Worm (Caenorhabditis elegans) whole organism, L2 larva: ENCODE measurements around the gene dmsr-7.

ENCODE experiments used
- F13H6.1 ChIP-seq: sonication (generic microtip); optimal IDR thresholded peaks from 2 replicates; lab custom pipeline; 2016; ENCODE audit warnings: missing genetic modification characterization, missing compliant biosample characterization
- R02D3.7 ChIP-seq: fragments of 150-350 bp; optimal IDR thresholded peaks from 2 replicates; lab custom pipeline; 2014; ENCODE audit warnings: missing biosample characterization, missing genetic modification characterization
- ZK546.5 ChIP-seq: sonication (generic microtip); optimal IDR thresholded peaks from 2 replicates; lab custom pipeline; 2017; ENCODE audit warnings: missing biosample characterization, missing genetic modification characterization
- alr-1 ChIP-seq: fragments of 150-350 bp; optimal IDR thresholded peaks from 2 replicates; lab custom pipeline; 2014; ENCODE audit warnings: missing biosample characterization, missing genetic modification characterization
- aly-2 ChIP-seq: fragments of 150-350 bp; optimal IDR thresholded peaks from 2 replicates; lab custom pipeline; 2014; ENCODE audit warnings: missing biosample characterization, missing genetic modification characterization
- ama-1 ChIP-seq: fragments of 150-350 bp; optimal IDR thresholded peaks from 2 replicates; lab custom pipeline; 2018; ENCODE audit warnings: inconsistent platforms
- blmp-1 ChIP-seq: sonication (generic microtip); optimal IDR thresholded peaks from 2 replicates; lab custom pipeline; 2017; ENCODE audit warnings: missing genetic modification characterization, mild to moderate bottlenecking, missing compliant biosample characterization, antibody characterized with exemption, moderate library complexity; ENCODE audit not compliant: insufficient read depth
- ceh-16 ChIP-seq: fragments of 150-350 bp; optimal IDR thresholded peaks from 2 replicates; lab custom pipeline; 2014; ENCODE audit warnings: missing biosample characterization, missing genetic modification characterization
- ceh-82 ChIP-seq: fragments of 150-350 bp; optimal IDR thresholded peaks from 2 replicates; lab custom pipeline; 2014; ENCODE audit warnings: missing biosample characterization, missing genetic modification characterization
- crh-2 ChIP-seq: sonication (generic microtip); optimal IDR thresholded peaks from 2 replicates; lab custom pipeline; 2017; ENCODE audit warnings: missing biosample characterization, missing genetic modification characterization
- dmd-4 ChIP-seq: sonication (generic microtip); optimal IDR thresholded peaks from 2 replicates; lab custom pipeline; 2017; ENCODE audit warnings: missing biosample characterization, missing genetic modification characterization
- egl-27 ChIP-seq: sonication (generic microtip); optimal IDR thresholded peaks from 3 replicates; lab custom pipeline; 2017; ENCODE audit warnings: missing biosample characterization, missing genetic modification reagents, missing genetic modification characterization
- elt-1 ChIP-seq: fragments of 150-350 bp; optimal IDR thresholded peaks from 2 replicates; lab custom pipeline; 2014; ENCODE audit warnings: missing biosample characterization, missing genetic modification characterization
- elt-3 ChIP-seq: sonication (generic microtip); optimal IDR thresholded peaks from 2 replicates; lab custom pipeline; 2017; ENCODE audit warnings: missing biosample characterization, missing genetic modification characterization
- fos-1 ChIP-seq: fragments of 150-350 bp; optimal IDR thresholded peaks from 2 replicates; lab custom pipeline; 2014; ENCODE audit warnings: missing biosample characterization, missing genetic modification characterization
- gmeb-1 ChIP-seq: fragments of 150-350 bp; optimal IDR thresholded peaks from 2 replicates; lab custom pipeline; 2014; ENCODE audit warnings: missing biosample characterization, missing genetic modification characterization
- lin-11 ChIP-seq: fragments of 150-350 bp; sonication (generic microtip); optimal IDR thresholded peaks from 2 replicates; lab custom pipeline; 2014; ENCODE audit warnings: missing biosample characterization, missing genetic modification characterization, inconsistent platforms, mixed read lengths
- lin-13 ChIP-seq: fragments of 150-350 bp; optimal IDR thresholded peaks from 2 replicates; lab custom pipeline; 2014; ENCODE audit warnings: missing biosample characterization, missing genetic modification reagents, missing genetic modification characterization
- lsy-2 ChIP-seq, 2 experiments: fragments of 150-350 bp in 1 of 2; sonication (generic microtip) in 1 of 2; optimal IDR thresholded peaks; 2 replicates each; lab custom pipeline; 2014 to 2017; ENCODE audit warnings: missing biosample characterization in 2 of 2, missing genetic modification characterization in 2 of 2
- mbf-1 ChIP-seq: sonication (generic microtip); optimal IDR thresholded peaks from 2 replicates; lab custom pipeline; 2017; ENCODE audit warnings: missing biosample characterization, missing genetic modification characterization
- mdl-1 ChIP-seq, 2 experiments: fragments of 150-350 bp in 1 of 2; sonication (generic microtip) in 1 of 2; optimal IDR thresholded peaks; 2 replicates each; lab custom pipeline; 2017; ENCODE audit warnings: missing biosample characterization in 2 of 2, missing genetic modification characterization in 2 of 2
- nhr-10 ChIP-seq: sonication (generic microtip); optimal IDR thresholded peaks from 2 replicates; lab custom pipeline; 2017; ENCODE audit warnings: missing biosample characterization, missing genetic modification characterization
- nhr-11 ChIP-seq: fragments of 150-350 bp; optimal IDR thresholded peaks from 2 replicates; lab custom pipeline; 2014; ENCODE audit warnings: missing biosample characterization, missing genetic modification characterization
- nhr-129 ChIP-seq: fragments of 150-350 bp; optimal IDR thresholded peaks from 2 replicates; lab custom pipeline; 2014; ENCODE audit warnings: missing biosample characterization, missing genetic modification characterization
- nhr-21 ChIP-seq: fragments of 150-350 bp; optimal IDR thresholded peaks from 2 replicates; lab custom pipeline; 2014; ENCODE audit warnings: missing biosample characterization, missing genetic modification characterization
- nhr-237 ChIP-seq: fragments of 150-350 bp; optimal IDR thresholded peaks from 2 replicates; lab custom pipeline; 2014; ENCODE audit warnings: missing biosample characterization, missing genetic modification characterization
- nhr-25 ChIP-seq: fragments of 150-350 bp; sonication (generic microtip); optimal IDR thresholded peaks from 3 replicates; lab custom pipeline; 2014; ENCODE audit warnings: missing biosample characterization, missing genetic modification characterization
- nhr-6 ChIP-seq: fragments of 150-350 bp; optimal IDR thresholded peaks from 2 replicates; lab custom pipeline; 2014; ENCODE audit warnings: missing biosample characterization, missing genetic modification characterization
- nhr-77 ChIP-seq: fragments of 150-350 bp; optimal IDR thresholded peaks from 2 replicates; lab custom pipeline; 2014; ENCODE audit warnings: missing biosample characterization, missing genetic modification characterization
- peb-1 ChIP-seq: fragments of 150-350 bp; optimal IDR thresholded peaks from 2 replicates; lab custom pipeline; 2014; ENCODE audit warnings: missing biosample characterization, missing genetic modification characterization
- skn-1 ChIP-seq: sonication (generic microtip); optimal IDR thresholded peaks from 2 replicates; lab custom pipeline; 2017; ENCODE audit warnings: missing biosample characterization, missing genetic modification characterization
- sma-3 ChIP-seq: sonication (generic microtip); optimal IDR thresholded peaks from 2 replicates; lab custom pipeline; 2016; ENCODE audit warnings: missing genetic modification reagents, missing genetic modification characterization, missing compliant biosample characterization
- sma-9 ChIP-seq, 2 experiments: fragments of 150-350 bp in 1 of 2; sonication (generic microtip) in 1 of 2; optimal IDR thresholded peaks; 2 replicates each; lab custom pipeline; 2014 to 2016; ENCODE audit warnings: missing genetic modification characterization in 2 of 2, mild to moderate bottlenecking in 1 of 2, missing biosample characterization in 1 of 2, missing compliant biosample characterization in 1 of 2, missing genetic modification reagents in 1 of 2, moderate library complexity in 1 of 2
- snpc-4 ChIP-seq: fragments of 150-350 bp; optimal IDR thresholded peaks from 2 replicates; lab custom pipeline; 2014; ENCODE audit warnings: missing biosample characterization, missing genetic modification characterization
- unc-39 ChIP-seq: fragments of 150-350 bp; optimal IDR thresholded peaks from 2 replicates; lab custom pipeline; 2014; ENCODE audit warnings: missing biosample characterization, missing genetic modification characterization
- unc-55 ChIP-seq: fragments of 150-350 bp; sonication (generic microtip); optimal IDR thresholded peaks from 3 replicates; lab custom pipeline; 2014; ENCODE audit warnings: missing biosample characterization, missing genetic modification reagents, missing genetic modification characterization
- unc-62 ChIP-seq: fragments of 150-350 bp; optimal IDR thresholded peaks from 2 replicates; lab custom pipeline; 2014; ENCODE audit warnings: missing biosample characterization, missing genetic modification reagents, missing genetic modification characterization
- zag-1 ChIP-seq: fragments of 150-350 bp; optimal IDR thresholded peaks from 2 replicates; lab custom pipeline; 2014; ENCODE audit warnings: missing biosample characterization, missing genetic modification characterization
- ztf-1 ChIP-seq: fragments of 200-800 bp; sonication (Bioruptor generic); conservative IDR thresholded peaks from 2 replicates; pipeline ENCODE4 v1.3.6; 2022; ENCODE audit warnings: missing genetic modification characterization, missing compliant biosample characterization
- ztf-11 ChIP-seq: sonication (generic microtip); optimal IDR thresholded peaks from 2 replicates; lab custom pipeline; 2017; ENCODE audit warnings: missing biosample characterization, missing genetic modification characterization
- ztf-4 ChIP-seq: fragments of 150-350 bp; optimal IDR thresholded peaks from 2 replicates; lab custom pipeline; 2014; ENCODE audit warnings: missing biosample characterization, missing genetic modification characterization

The dmsr-7 gene

DNA sequence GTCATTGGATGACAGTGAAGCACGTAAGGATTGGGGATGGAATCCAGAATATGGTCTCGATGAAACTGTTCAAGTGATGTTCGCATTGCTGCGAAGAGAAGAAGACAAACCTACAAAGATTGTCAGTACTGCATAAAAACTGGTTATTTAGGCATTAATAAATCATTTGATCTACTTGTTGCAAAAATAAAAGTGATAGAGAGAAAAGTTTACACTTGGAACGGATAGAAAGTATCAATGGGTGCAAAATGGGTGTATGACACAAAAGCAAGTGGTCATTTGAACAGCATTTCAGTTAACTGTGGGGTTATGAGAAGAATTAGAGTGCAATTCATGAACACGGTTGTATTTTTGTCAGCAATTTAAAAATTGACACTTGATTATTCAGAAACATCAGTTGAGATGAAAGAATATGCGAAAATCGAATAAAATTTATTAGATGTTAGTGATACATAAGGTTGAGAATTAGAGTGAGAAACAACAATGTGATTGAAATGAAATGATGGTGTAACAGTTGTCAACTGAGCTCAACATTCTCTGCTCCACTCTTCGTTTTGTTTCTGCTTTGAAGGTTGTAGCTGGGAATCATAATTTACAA is 7.8 kb downstream of the dmsr-7 start, which contains the start of gene F08F3.10:
Gene F08F3.10 (plus strand): TSS at position 548 of the 598 bp plus-strand sequence.
- no peak for TF ChIP-seq nhr-77 (tag; lab: Kevin White, UChicago)
- TF ChIP-seq sma-9 (GFP tag; optimal IDR thresholded peaks at IDR 0.05; lab: Kevin White, UChicago), result peak; percentile 69
- TF ChIP-seq sma-9 (tag; optimal IDR thresholded peaks at IDR 0.05; lab: Kevin White, UChicago), result no peak
- TF ChIP-seq nhr-25 (tag; lab: Kevin White, UChicago), result peak; percentile 34
- peak; percentile 44 for TF ChIP-seq blmp-1 (tag; lab: Kevin White, UChicago)

DNA sequence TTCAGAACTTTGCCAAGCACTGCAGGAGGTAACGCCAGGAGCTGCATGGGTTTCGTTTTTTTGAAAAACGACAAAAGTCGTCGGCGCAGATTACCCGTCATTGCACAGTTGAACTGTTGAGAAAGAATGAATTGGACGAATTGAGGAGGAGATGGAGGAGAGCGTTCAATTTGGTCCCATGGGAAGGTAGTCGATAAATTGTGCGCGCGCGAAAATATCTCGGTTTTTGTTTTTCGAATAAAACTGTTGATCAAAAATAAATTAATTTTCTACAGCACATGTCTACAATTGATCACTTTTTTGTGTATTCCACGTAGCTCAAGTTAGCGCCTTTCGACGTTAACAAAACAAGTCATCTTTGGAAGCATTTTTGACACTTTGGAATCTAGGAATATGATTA is 14.8 kb downstream of the dmsr-7 start, which contains the start of gene F08F3.6:
Gene F08F3.6 (minus strand): TSS at position 153 of the 400 bp plus-strand sequence.
- TF ChIP-seq ceh-82 (tag; lab: Kevin White, UChicago), result no peak
- no peak for TF ChIP-seq ztf-1
- TF ChIP-seq unc-62, result no peak
- no peak for TF ChIP-seq peb-1 (tag; lab: Kevin White, UChicago)
- no peak for TF ChIP-seq nhr-6 (tag; lab: Kevin White, UChicago)
- no peak for TF ChIP-seq ama-1 (lab: Kevin White, UChicago)
- TF ChIP-seq fos-1 (tag; lab: Kevin White, UChicago), result no peak
- no peak for TF ChIP-seq snpc-4
- no peak for TF ChIP-seq ceh-16 (tag; lab: Kevin White, UChicago)
- no peak for TF ChIP-seq alr-1 (tag; lab: Kevin White, UChicago)
- no peak for TF ChIP-seq ztf-11 (tag; lab: Kevin White, UChicago)
- TF ChIP-seq egl-27 (tag; lab: Kevin White, UChicago), result no peak
- no peak for TF ChIP-seq unc-55 (GFP tag; lab: Kevin White, UChicago)
- no peak for TF ChIP-seq nhr-77 (tag; lab: Kevin White, UChicago)
- TF ChIP-seq mdl-1 (tag; optimal IDR thresholded peaks at IDR 0.05; lab: Kevin White, UChicago), result no peak
- TF ChIP-seq unc-39 (tag; lab: Kevin White, UChicago), result no peak
- no peak for TF ChIP-seq aly-2 (tag; lab: Kevin White, UChicago)
- TF ChIP-seq lin-11 (tag; lab: Kevin White, UChicago), result no peak
- TF ChIP-seq zag-1 (tag; lab: Kevin White, UChicago), result no peak
- no peak for TF ChIP-seq sma-9 (GFP tag; optimal IDR thresholded peaks at IDR 0.05; lab: Kevin White, UChicago)
- TF ChIP-seq sma-9 (tag; optimal IDR thresholded peaks at IDR 0.05; lab: Kevin White, UChicago), result no peak

DNA sequence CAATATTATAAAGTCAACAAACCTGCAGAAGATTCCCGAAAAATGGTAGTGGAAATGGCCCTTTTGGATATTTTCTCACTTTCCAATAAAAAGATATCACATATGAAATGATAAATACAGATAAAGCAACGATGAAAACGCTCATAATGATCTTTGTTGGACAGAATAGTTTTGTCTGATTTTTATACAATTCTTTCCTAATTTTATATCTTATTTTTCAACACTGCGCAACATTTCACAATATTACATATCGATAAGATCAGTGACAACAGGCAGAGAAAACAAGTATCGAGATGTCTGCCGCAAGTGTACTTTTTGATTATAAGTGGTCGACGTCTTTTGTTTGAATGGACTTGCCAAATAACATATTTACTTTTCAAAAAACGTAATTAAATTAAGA is 18.0 kb downstream of the dmsr-7 start, which contains the start of gene cyp-14A5:
Gene cyp-14A5 (minus strand): TSS at position 163 of the 400 bp plus-strand sequence.
- no peak for TF ChIP-seq ZK546.5
- peak; percentile 26 for TF ChIP-seq nhr-129 (tag; lab: Kevin White, UChicago)
- no peak for TF ChIP-seq blmp-1 (tag; lab: Kevin White, UChicago)

DNA sequence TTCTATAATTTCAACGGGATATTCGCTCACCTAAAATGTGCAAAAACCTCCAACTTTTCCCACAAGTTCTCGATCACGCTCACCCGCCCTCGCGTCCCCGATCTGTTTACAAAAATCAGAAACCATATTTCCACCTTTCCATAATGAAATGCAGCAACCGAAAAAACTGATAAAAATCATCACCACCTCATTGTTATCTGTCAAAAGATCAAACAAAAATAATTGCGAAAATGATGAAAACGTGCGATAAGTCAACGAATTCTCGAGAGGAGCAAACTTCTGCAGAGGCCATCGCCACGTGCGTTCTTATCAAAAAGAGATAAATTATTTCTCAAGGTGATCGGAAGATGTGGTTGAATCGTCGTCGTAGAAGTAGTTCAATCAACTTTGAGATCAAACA is 19.9 kb downstream of the dmsr-7 start:
- TF ChIP-seq unc-62 (no peak), F13H6.1 (tag; lab: Kevin White, UChicago) (no peak), gmeb-1 (peak; percentile 46), lin-11 (tag; lab: Kevin White, UChicago) (no peak), lsy-2 (tag; optimal IDR thresholded peaks at IDR 0.05; lab: Kevin White, UChicago) (no peak), zag-1 (tag; lab: Kevin White, UChicago) (no peak), nhr-237 (tag; lab: Kevin White, UChicago) (no peak), ceh-82 (tag; lab: Kevin White, UChicago) (no peak), lin-13 (GFP tag; lab: Kevin White, UChicago) (no peak), sma-3 (GFP tag; lab: Kevin White, UChicago) (peak; percentile 79), nhr-21 (peak; percentile 73), blmp-1 (tag; lab: Kevin White, UChicago) (peak; percentile 68), peb-1 (tag; lab: Kevin White, UChicago) (no peak), elt-3 (tag; lab: Kevin White, UChicago) (no peak), ceh-16 (tag; lab: Kevin White, UChicago) (peak; percentile 92), ama-1 (lab: Kevin White, UChicago) (no peak), nhr-6 (tag; lab: Kevin White, UChicago) (peak; percentile 74), mdl-1 (tag; optimal IDR thresholded peaks at IDR 0.05; lab: Kevin White, UChicago) (peak; percentile 85 to 93), snpc-4 (no peak), unc-55 (GFP tag; lab: Kevin White, UChicago) (no peak), alr-1 (tag; lab: Kevin White, UChicago) (no peak), aly-2 (tag; lab: Kevin White, UChicago) (no peak), crh-2 (peak; percentile 84), mbf-1 (tag; lab: Kevin White, UChicago) (no peak), elt-1 (tag; lab: Kevin White, UChicago) (peak; percentile 97), sma-9 (GFP tag; optimal IDR thresholded peaks at IDR 0.05; lab: Kevin White, UChicago) (peak; percentile 97), sma-9 (tag; optimal IDR thresholded peaks at IDR 0.05; lab: Kevin White, UChicago) (no peak), nhr-25 (tag; lab: Kevin White, UChicago) (peak; percentile 84), nhr-77 (tag; lab: Kevin White, UChicago) (no peak), nhr-129 (tag; lab: Kevin White, UChicago) (peak; percentile 34), nhr-10 (no peak), R02D3.7 (tag; lab: Kevin White, UChicago) (no peak), skn-1 (tag; lab: Kevin White, UChicago) (no peak), ztf-11 (tag; lab: Kevin White, UChicago) (no peak), dmd-4 (tag; lab: Kevin White, UChicago) (no peak), unc-39 (tag; lab: Kevin White, UChicago) (no peak), ztf-4 (tag; lab: Kevin White, UChicago) (no peak), egl-27 (tag; lab: Kevin White, UChicago) (peak; percentile 43), ZK546.5 (no peak), nhr-11 (no peak)
